Fruit fly (Drosophila melanogaster) whole organism, wandering third instar larva: ENCODE measurements around the gene CG14329.

Source experiments
- Abd-B ChIP-seq: fragments of >200 bp; optimal IDR thresholded peaks from 2 replicates; lab custom pipeline; 2017; ENCODE audit warnings: missing biosample characterization, missing genetic modification characterization
- CG32264 ChIP-seq: fragments of 200-800 bp; sonication (Bioruptor generic); optimal IDR thresholded peaks from 2 replicates; lab custom pipeline; 2016; ENCODE audit warnings: missing biosample characterization, missing genetic modification characterization
- CG9705 ChIP-seq: fragments of 200-800 bp; sonication (Bioruptor generic); optimal IDR thresholded peaks from 2 replicates; lab custom pipeline; 2018; ENCODE audit warnings: missing biosample characterization, mild to moderate bottlenecking, missing genetic modification characterization
- CrebA ChIP-seq: fragments of 200-800 bp; sonication (Bioruptor generic); optimal IDR thresholded peaks from 2 replicates; lab custom pipeline; 2016; ENCODE audit warnings: missing biosample characterization, mild to moderate bottlenecking, missing genetic modification characterization, borderline replicate concordance
- Dfd ChIP-seq: fragments of >200 bp; optimal IDR thresholded peaks from 2 replicates; lab custom pipeline; 2017; ENCODE audit warnings: missing biosample characterization, missing genetic modification characterization
- Dif ChIP-seq: fragments of 200-275, 200-300 bp; sonication (Bioruptor generic); optimal IDR thresholded peaks from 2 replicates; lab custom pipeline; 2018; ENCODE audit warnings: missing biosample characterization, missing genetic modification characterization; ENCODE audit not compliant: partially characterized antibody
- GATAd ChIP-seq: sonication (Bioruptor generic); optimal IDR thresholded peaks from 2 replicates; lab custom pipeline; 2016; ENCODE audit warnings: missing biosample characterization, missing genetic modification characterization
- HLH106 ChIP-seq: fragments of 200-800 bp; optimal IDR thresholded peaks from 3 replicates; lab custom pipeline; 2019; ENCODE audit warnings: missing biosample characterization, mild to moderate bottlenecking, missing genetic modification characterization, moderate library complexity
- Hnf4 ChIP-seq: fragments of 200-800 bp; sonication (Bioruptor generic); optimal IDR thresholded peaks from 2 replicates; lab custom pipeline; 2016; ENCODE audit warnings: missing biosample characterization, mild to moderate bottlenecking, missing genetic modification characterization
- Hr78 ChIP-seq: fragments of >200 bp; optimal IDR thresholded peaks from 2 replicates; lab custom pipeline; 2017; ENCODE audit warnings: missing biosample characterization, missing genetic modification characterization
- Hr83 ChIP-seq: fragments of 200-300 bp; sonication (Bioruptor generic); optimal IDR thresholded peaks from 2 replicates; lab custom pipeline; 2016; ENCODE audit warnings: missing biosample characterization, mild to moderate bottlenecking, missing genetic modification characterization, moderate library complexity; ENCODE audit not compliant: poor library complexity, severe bottlenecking
- Jra ChIP-seq: sonication (Bioruptor generic); optimal IDR thresholded peaks from 2 replicates; lab custom pipeline; 2016; ENCODE audit warnings: missing biosample characterization, missing genetic modification characterization
- Mio ChIP-seq: sonication (Bioruptor generic); optimal IDR thresholded peaks from 2 replicates; lab custom pipeline; 2016; ENCODE audit warnings: missing biosample characterization, missing genetic modification characterization
- Myc ChIP-seq: fragments of >200 bp; optimal IDR thresholded peaks from 2 replicates; lab custom pipeline; 2017
- N ChIP-seq: fragments of >200 bp; optimal IDR thresholded peaks from 2 replicates; lab custom pipeline; 2018; ENCODE audit warnings: missing biosample characterization, missing external identifiers, missing genetic modification characterization
- OdsH ChIP-seq: fragments of 200-800 bp; sonication (Bioruptor generic); optimal IDR thresholded peaks from 2 replicates; lab custom pipeline; 2016; ENCODE audit warnings: missing biosample characterization, mild to moderate bottlenecking, missing genetic modification characterization
- Rel ChIP-seq, 2 experiments: fragments of 200-800 bp; sonication (Bioruptor generic) in 1 of 2; optimal IDR thresholded peaks; 2 replicates in 1 of 2; 3 replicates in 1 of 2; lab custom pipeline; 2016 to 2019; ENCODE audit warnings: mild to moderate bottlenecking in 2 of 2, missing biosample characterization in 2 of 2, missing genetic modification characterization in 2 of 2, moderate library complexity in 1 of 2
- Sp1 ChIP-seq: fragments of 200-800 bp; sonication (Bioruptor generic); optimal IDR thresholded peaks from 3 replicates; lab custom pipeline; 2019; ENCODE audit warnings: missing biosample characterization, mild to moderate bottlenecking, missing genetic modification characterization, moderate library complexity
- Vsx2 ChIP-seq: fragments of 200-300, 225-300 bp; sonication (Bioruptor generic); optimal IDR thresholded peaks from 2 replicates; lab custom pipeline; 2018; ENCODE audit warnings: missing biosample characterization, missing genetic modification characterization; ENCODE audit not compliant: partially characterized antibody
- br ChIP-seq: fragments of 200-800 bp; sonication (Bioruptor generic); optimal IDR thresholded peaks from 2 replicates; lab custom pipeline; 2016; ENCODE audit warnings: missing biosample characterization, missing genetic modification characterization
- brk ChIP-seq: fragments of 200-800 bp; sonication (Bioruptor generic); optimal IDR thresholded peaks from 2 replicates; lab custom pipeline; 2016; ENCODE audit warnings: missing biosample characterization, mild to moderate bottlenecking, missing genetic modification characterization
- dl ChIP-seq, 2 experiments: fragments of 175-275, 200-275 bp in 1 of 2; fragments of 200-275 bp in 1 of 2; sonication (Bioruptor generic); optimal IDR thresholded peaks; lab custom pipeline; 2018; ENCODE audit warnings: mild to moderate bottlenecking in 2 of 2, missing biosample characterization in 2 of 2, missing genetic modification characterization in 2 of 2, moderate library complexity in 2 of 2; ENCODE audit not compliant: partially characterized antibody in 2 of 2, insufficient read depth in 1 of 2
- dmrt93B ChIP-seq: fragments of 200-800 bp; sonication (Bioruptor generic); optimal IDR thresholded peaks from 2 replicates; lab custom pipeline; 2018; ENCODE audit warnings: missing biosample characterization, mild to moderate bottlenecking, missing genetic modification characterization
- dsf ChIP-seq: sonication (Bioruptor generic); optimal IDR thresholded peaks from 2 replicates; lab custom pipeline; 2016; ENCODE audit warnings: missing biosample characterization, missing genetic modification characterization, borderline replicate concordance
- ey ChIP-seq: fragments of 200-800 bp; sonication (Bioruptor generic); optimal IDR thresholded peaks from 2 replicates; lab custom pipeline; 2016; ENCODE audit warnings: missing biosample characterization, missing genetic modification characterization
- foxo ChIP-seq, 2 experiments: fragments of 200-800 bp; sonication (Bioruptor generic); optimal IDR thresholded peaks; 2 replicates in 1 of 2; 3 replicates in 1 of 2; lab custom pipeline; 2016 to 2017; ENCODE audit warnings: missing biosample characterization in 2 of 2, missing genetic modification characterization in 2 of 2
- fru ChIP-seq: fragments of 200-800 bp; sonication (Bioruptor generic); optimal IDR thresholded peaks from 3 replicates; lab custom pipeline; 2016; ENCODE audit warnings: missing biosample characterization, mild to moderate bottlenecking, missing genetic modification characterization
- h ChIP-seq: fragments of 200-800 bp; sonication (Bioruptor generic); optimal IDR thresholded peaks from 3 replicates; lab custom pipeline; 2016; ENCODE audit warnings: missing biosample characterization, mild to moderate bottlenecking, missing genetic modification characterization
- jim ChIP-seq: fragments of 175-275, 200-325 bp; sonication (Bioruptor generic); optimal IDR thresholded peaks from 2 replicates; lab custom pipeline; 2016; ENCODE audit warnings: missing biosample characterization, mild to moderate bottlenecking, missing genetic modification characterization
- lola ChIP-seq: fragments of >200 bp; optimal IDR thresholded peaks from 2 replicates; lab custom pipeline; 2017; ENCODE audit warnings: missing biosample characterization, missing genetic modification characterization
- pan ChIP-seq: fragments of >200 bp; optimal IDR thresholded peaks from 2 replicates; lab custom pipeline; 2017
- psq ChIP-seq: fragments of 200-800 bp; sonication (Bioruptor generic); optimal IDR thresholded peaks from 3 replicates; lab custom pipeline; 2017; ENCODE audit warnings: missing biosample characterization, mild to moderate bottlenecking, missing genetic modification characterization, moderate library complexity
- rgr ChIP-seq: fragments of 200-800 bp; sonication (Bioruptor generic); optimal IDR thresholded peaks from 3 replicates; lab custom pipeline; 2016; ENCODE audit warnings: missing biosample characterization, mild to moderate bottlenecking, missing genetic modification characterization
- sage ChIP-seq: fragments of 200-800 bp; sonication (Bioruptor generic); optimal IDR thresholded peaks from 2 replicates; lab custom pipeline; 2016; ENCODE audit warnings: missing biosample characterization, mild to moderate bottlenecking, missing genetic modification characterization
- sv ChIP-seq: fragments of 200-800 bp; sonication (Bioruptor generic); optimal IDR thresholded peaks from 3 replicates; lab custom pipeline; 2016; ENCODE audit warnings: missing biosample characterization, missing genetic modification characterization
- tai ChIP-seq: sonication (Bioruptor generic); optimal IDR thresholded peaks from 2 replicates; lab custom pipeline; 2016; ENCODE audit warnings: missing biosample characterization, missing genetic modification characterization
- usp ChIP-seq: fragments of >200 bp; optimal IDR thresholded peaks from 2 replicates; lab custom pipeline; 2017; ENCODE audit warnings: missing biosample characterization, missing genetic modification characterization
- woc ChIP-seq: sonication (Bioruptor generic); optimal IDR thresholded peaks from 2 replicates; lab custom pipeline; 2016; ENCODE audit warnings: missing biosample characterization, mild to moderate bottlenecking, missing genetic modification characterization

CG14329 gene

DNA sequence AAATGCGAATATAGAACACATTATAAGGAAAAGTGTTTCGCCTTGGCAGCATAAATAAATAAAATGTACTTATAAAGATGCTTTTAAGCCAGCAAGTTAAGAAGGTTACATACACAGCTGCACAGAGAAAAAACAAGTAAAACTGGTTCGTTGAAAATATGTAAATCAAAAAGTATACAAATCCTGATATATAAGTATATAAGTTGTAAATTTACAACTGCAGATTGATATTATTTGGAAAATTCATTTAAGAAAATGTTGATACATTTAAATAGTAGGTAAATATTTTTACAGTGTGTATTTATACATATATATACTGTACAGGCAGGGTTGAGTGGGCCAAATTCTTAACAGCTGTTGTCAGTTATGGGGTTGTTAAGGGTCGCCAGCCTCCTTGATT, 44.3 kb upstream of the CG14329 start:
- TF ChIP-seq Myc (lab: Kevin White, UChicago), result no peak
- no peak for TF ChIP-seq usp (GFP tag; lab: Kevin White, UChicago)
- no peak for TF ChIP-seq Abd-B
- no peak for TF ChIP-seq Dif (GFP tag; lab: Kevin White, UChicago)
- TF ChIP-seq Jra, result no peak
- no peak for TF ChIP-seq brk (GFP tag; lab: Kevin White, UChicago)
- no peak for TF ChIP-seq dl (GFP tag; optimal IDR thresholded peaks at IDR 0.05; lab: Kevin White, UChicago; ENCODE audit: insufficient read depth in 1 of 2, partially characterized antibody in 2 of 2)
- no peak for TF ChIP-seq lola
- no peak for TF ChIP-seq br (GFP tag; lab: Kevin White, UChicago)
- TF ChIP-seq dmrt93B, result no peak
- TF ChIP-seq Sp1, result no peak
- TF ChIP-seq Vsx2 (GFP tag; lab: Kevin White, UChicago), result no peak
- TF ChIP-seq Hr78 (GFP tag; lab: Kevin White, UChicago), result no peak
- no peak for TF ChIP-seq sv (GFP tag; lab: Kevin White, UChicago)
- no peak for TF ChIP-seq GATAd
- no peak for TF ChIP-seq tai
- no peak for TF ChIP-seq CG9705 (GFP tag; lab: Kevin White, UChicago)
- TF ChIP-seq, all 38 proteins: peak for 0

DNA sequence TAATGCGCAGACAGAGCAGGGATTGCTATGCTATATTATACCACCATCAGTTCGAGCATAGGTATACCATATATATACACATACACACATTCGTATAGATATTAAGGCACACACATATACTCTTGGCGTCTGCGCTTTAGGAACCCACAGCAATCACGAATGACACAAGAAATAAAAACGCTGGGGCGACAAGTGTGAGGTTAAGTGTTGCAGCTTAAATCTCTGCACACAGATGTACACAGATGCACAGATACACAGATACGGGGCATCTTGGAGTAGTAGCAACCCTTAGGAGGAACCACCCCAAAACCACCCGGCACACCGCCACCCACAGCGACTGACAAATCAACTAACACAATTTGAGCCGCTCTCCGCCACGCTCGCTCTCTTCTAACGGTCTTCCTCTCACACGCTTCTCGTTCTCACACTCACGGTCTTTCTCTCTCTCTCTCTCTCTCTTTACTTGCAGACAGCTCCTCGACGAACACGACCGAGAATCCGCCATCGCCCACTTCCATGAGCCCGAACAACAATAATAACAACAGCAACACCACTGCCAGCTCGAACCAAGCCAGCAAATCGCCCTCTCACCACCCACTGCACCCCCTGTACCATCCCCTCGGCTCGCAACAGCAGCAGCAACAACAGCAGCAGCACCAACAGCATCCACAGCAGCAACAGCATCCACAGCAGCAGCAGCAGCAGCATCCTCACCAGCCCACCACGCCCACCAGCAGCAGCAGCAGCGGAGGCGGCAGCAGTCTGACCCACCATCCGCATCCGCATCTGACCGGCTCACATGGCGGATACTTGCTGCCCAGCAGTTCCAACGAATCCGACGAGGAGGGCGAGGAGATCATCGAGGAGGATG, 42.3 kb upstream of the CG14329 start:
- TF ChIP-seq Dfd (GFP tag; lab: Kevin White, UChicago) (peak; percentile 85), N (GFP tag; lab: Kevin White, UChicago) (no peak)

DNA sequence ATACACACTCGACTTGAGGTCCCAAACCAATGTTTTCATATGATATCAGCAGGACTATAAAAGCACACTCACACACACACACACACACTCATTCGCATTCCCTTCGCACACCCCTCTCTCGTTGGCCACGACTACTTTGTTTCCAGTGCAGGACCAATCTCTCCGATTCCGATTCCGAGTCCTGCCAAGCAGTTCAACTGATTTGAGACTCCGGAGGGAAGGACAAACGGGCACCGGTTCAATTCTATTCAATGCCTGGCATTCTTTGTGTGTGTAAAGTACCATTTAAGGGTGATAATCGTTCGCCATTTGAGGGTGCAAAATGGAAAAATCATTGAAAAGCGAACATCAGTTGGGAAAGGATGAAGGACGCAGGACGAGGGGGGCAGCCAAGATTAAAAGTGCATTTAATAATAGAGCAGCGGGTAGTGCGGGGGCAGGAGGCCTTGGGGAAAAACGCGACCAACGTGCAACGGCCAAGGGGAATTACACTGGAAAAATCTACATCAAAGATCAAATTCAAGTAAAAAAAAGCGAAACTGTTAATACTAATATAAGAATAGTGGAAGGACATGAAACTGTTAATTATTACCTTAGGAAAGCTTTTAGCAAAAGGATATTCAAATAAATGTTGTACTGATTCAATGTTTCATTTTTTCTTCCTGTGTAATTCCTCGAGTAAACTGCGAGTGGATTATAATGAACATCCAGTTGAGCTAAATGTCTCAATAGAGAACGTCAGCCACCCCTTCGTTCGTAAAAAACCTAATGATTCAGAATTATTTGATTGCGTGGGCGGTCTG, 25.3 kb upstream of the CG14329 start:
- TF ChIP-seq Myc (lab: Kevin White, UChicago) (no peak), Hr78 (GFP tag; lab: Kevin White, UChicago) (no peak), usp (GFP tag; lab: Kevin White, UChicago) (no peak), br (GFP tag; lab: Kevin White, UChicago) (peak; percentile 12), sage (GFP tag; lab: Kevin White, UChicago) (no peak), lola (no peak), ey (peak; percentile 29), CG9705 (GFP tag; lab: Kevin White, UChicago) (no peak), Hr83 (no peak), HLH106 (tag; lab: Kevin White, UChicago) (peak; percentile 53), Vsx2 (GFP tag; lab: Kevin White, UChicago) (no peak), rgr (peak; percentile 23), dmrt93B (no peak), psq (GFP tag; lab: Kevin White, UChicago) (no peak), Jra (no peak), fru (peak; percentile 40), woc (GFP tag; lab: Kevin White, UChicago) (no peak), dl (GFP tag; optimal IDR thresholded peaks at IDR 0.05; lab: Kevin White, UChicago; ENCODE audit: insufficient read depth in 1 of 2, partially characterized antibody in 2 of 2) (no peak), jim (no peak), Rel (GFP tag; optimal IDR thresholded peaks at IDR 0.05; lab: Kevin White, UChicago) (no peak), Rel (tag; optimal IDR thresholded peaks at IDR 0.05; lab: Kevin White, UChicago) (no peak), Hnf4 (no peak), pan (no peak), OdsH (GFP tag; lab: Kevin White, UChicago) (peak; percentile 22), N (GFP tag; lab: Kevin White, UChicago) (no peak), tai (no peak), Dif (GFP tag; lab: Kevin White, UChicago) (no peak), Dfd (GFP tag; lab: Kevin White, UChicago) (peak; percentile 23), foxo (GFP tag; optimal IDR thresholded peaks at IDR 0.05; lab: Kevin White, UChicago) (peak in 1 of 2 experiments; percentile 57), sv (GFP tag; lab: Kevin White, UChicago) (no peak), CrebA (GFP tag; lab: Kevin White, UChicago) (no peak), Sp1 (peak; percentile 52), dsf (no peak), Mio (no peak), GATAd (no peak), h (GFP tag; lab: Kevin White, UChicago) (peak; percentile 44), CG32264 (GFP tag; lab: Kevin White, UChicago) (no peak), Abd-B (no peak), brk (GFP tag; lab: Kevin White, UChicago) (no peak)
